Fruit fly (Drosophila melanogaster) whole organism, embryonic: ENCODE data around the gene CG14515.

ENCODE experiments used
- Blimp-1 ChIP-seq: fragments of 200-800 bp; sonication (Bioruptor generic); optimal IDR thresholded peaks from 3 replicates; lab custom pipeline; 2018; ENCODE audit warnings: missing biosample characterization, missing genetic modification characterization, mild to moderate bottlenecking, moderate library complexity, missing genetic modification reagents
- CG11504 ChIP-seq: fragments of 200-800 bp; sonication (Bioruptor generic); optimal IDR thresholded peaks from 3 replicates; lab custom pipeline; 2019; ENCODE audit warnings: missing biosample characterization, mild to moderate bottlenecking, missing genetic modification characterization, moderate library complexity
- CG11723 ChIP-seq: fragments of 200-800 bp; sonication (Bioruptor generic); optimal IDR thresholded peaks from 2 replicates; lab custom pipeline; 2017; ENCODE audit warnings: missing biosample characterization, mild to moderate bottlenecking, missing genetic modification characterization
- CG12942 ChIP-seq: fragments of 200-800 bp; sonication (Bioruptor generic); optimal IDR thresholded peaks from 3 replicates; lab custom pipeline; 2016; ENCODE audit warnings: missing biosample characterization, missing genetic modification characterization
- CG13624 ChIP-seq: fragments of 200-800 bp; sonication (Bioruptor generic); optimal IDR thresholded peaks from 2 replicates; lab custom pipeline; 2016; ENCODE audit warnings: missing biosample characterization, missing genetic modification characterization
- CG17568 ChIP-seq: fragments of 200-800 bp; sonication (Bioruptor generic); optimal IDR thresholded peaks from 2 replicates; lab custom pipeline; 2018; ENCODE audit warnings: missing biosample characterization, mild to moderate bottlenecking, missing genetic modification characterization, moderate library complexity
- CG2202 ChIP-seq: fragments of 200-800 bp; sonication (Bioruptor generic); optimal IDR thresholded peaks from 2 replicates; lab custom pipeline; 2018; ENCODE audit warnings: missing biosample characterization, mild to moderate bottlenecking, missing genetic modification characterization
- CG31224 ChIP-seq: fragments of 200-800 bp; sonication (Bioruptor generic); IDR thresholded peaks from 2 replicates; pipeline ENCODE4 v1.3.6; 2022; ENCODE audit warnings: missing biosample characterization, missing genetic modification characterization
- CG31365 ChIP-seq: fragments of 200-800 bp; sonication (Bioruptor generic); optimal IDR thresholded peaks from 2 replicates; lab custom pipeline; 2018; ENCODE audit warnings: missing biosample characterization, mild to moderate bottlenecking, missing genetic modification characterization
- CG3163 ChIP-seq: fragments of 200-800 bp; sonication (Bioruptor generic); optimal IDR thresholded peaks from 3 replicates; lab custom pipeline; 2016; ENCODE audit warnings: missing biosample characterization, missing genetic modification characterization
- CG3281 ChIP-seq: fragments of 200-800 bp; sonication (Bioruptor generic); optimal IDR thresholded peaks from 3 replicates; lab custom pipeline; 2017; ENCODE audit warnings: missing biosample characterization, mild to moderate bottlenecking, missing genetic modification characterization
- CG42726 ChIP-seq: fragments of 200-800 bp; sonication (Bioruptor generic); IDR thresholded peaks from 2 replicates; pipeline ENCODE4 v1.3.6; 2022; ENCODE audit warnings: missing biosample characterization, missing genetic modification characterization; ENCODE audit not compliant: partially characterized antibody
- CG4820 ChIP-seq: fragments of 200-800 bp; sonication (Bioruptor generic); optimal IDR thresholded peaks from 3 replicates; lab custom pipeline; 2016; ENCODE audit warnings: missing biosample characterization, missing genetic modification characterization
- CG7786 ChIP-seq: fragments of 200-800 bp; sonication (Bioruptor generic); optimal IDR thresholded peaks from 2 replicates; lab custom pipeline; 2016; ENCODE audit warnings: missing biosample characterization, missing genetic modification characterization
- CG8281 ChIP-seq: fragments of 200-800 bp; sonication (Bioruptor generic); optimal IDR thresholded peaks from 2 replicates; lab custom pipeline; 2018; ENCODE audit warnings: missing biosample characterization, mild to moderate bottlenecking, missing genetic modification characterization, moderate library complexity
- CG9437 ChIP-seq: fragments of 200-800 bp; sonication (Bioruptor generic); optimal IDR thresholded peaks from 2 replicates; lab custom pipeline; 2018; ENCODE audit warnings: missing biosample characterization, mild to moderate bottlenecking, missing genetic modification characterization
- CG9817 ChIP-seq: fragments of 200-800 bp; sonication (Bioruptor generic); optimal IDR thresholded peaks from 2 replicates; lab custom pipeline; 2018; ENCODE audit warnings: missing biosample characterization, mild to moderate bottlenecking, missing genetic modification characterization, moderate library complexity
- CoRest ChIP-seq: fragments of 200-800 bp; sonication (Bioruptor generic); optimal IDR thresholded peaks from 3 replicates; lab custom pipeline; 2018; ENCODE audit warnings: missing biosample characterization, mild to moderate bottlenecking, missing genetic modification characterization, moderate library complexity
- Deaf1 ChIP-seq: fragments of 200-800 bp; optimal IDR thresholded peaks from 3 replicates; lab custom pipeline; 2019; ENCODE audit warnings: missing biosample characterization, mild to moderate bottlenecking, missing genetic modification characterization, moderate library complexity
- H2.0 ChIP-seq: fragments of 200-800 bp; sonication (Bioruptor generic); IDR thresholded peaks from 2 replicates; pipeline ENCODE4 v1.3.6; 2022; ENCODE audit warnings: missing biosample characterization, missing genetic modification characterization
- HLH4C ChIP-seq: fragments of 200-800 bp; sonication (Bioruptor generic); IDR thresholded peaks from 3 replicates; pipeline ENCODE4 v1.3.6; 2022; ENCODE audit warnings: missing biosample characterization, missing genetic modification characterization; ENCODE audit not compliant: partially characterized antibody
- Hr3 ChIP-seq: fragments of 200-800 bp; sonication (Bioruptor generic); optimal IDR thresholded peaks from 3 replicates; lab custom pipeline; 2016; ENCODE audit warnings: missing biosample characterization, missing genetic modification characterization
- Nf-YA ChIP-seq: fragments of 200-800 bp; sonication (Bioruptor generic); IDR thresholded peaks from 2 replicates; pipeline ENCODE4 v1.3.6; 2022; ENCODE audit warnings: missing biosample characterization, missing genetic modification characterization
- Nf-YC ChIP-seq: fragments of 200-800 bp; optimal IDR thresholded peaks from 3 replicates; lab custom pipeline; 2019; ENCODE audit warnings: missing biosample characterization, mild to moderate bottlenecking, missing genetic modification characterization, moderate library complexity
- Ptx1 ChIP-seq: fragments of 200-800 bp; sonication (Bioruptor generic); IDR thresholded peaks from 2 replicates; pipeline ENCODE4 v1.3.6; 2022; ENCODE audit warnings: missing biosample characterization, missing genetic modification characterization
- Spps ChIP-seq: fragments of 200-800 bp; sonication (Bioruptor generic); optimal IDR thresholded peaks from 2 replicates; lab custom pipeline; 2018; ENCODE audit warnings: missing biosample characterization, mild to moderate bottlenecking, missing genetic modification characterization
- bigmax ChIP-seq: fragments of 200-800 bp; sonication (Bioruptor generic); optimal IDR thresholded peaks from 2 replicates; lab custom pipeline; 2018; ENCODE audit warnings: missing biosample characterization, mild to moderate bottlenecking, missing genetic modification characterization
- bsh ChIP-seq, 2 experiments: fragments of 200-800 bp; sonication (Bioruptor generic); optimal IDR thresholded peaks; 2 replicates each; lab custom pipeline; 2017 to 2018; ENCODE audit warnings: mild to moderate bottlenecking in 2 of 2, missing biosample characterization in 2 of 2, missing genetic modification characterization in 2 of 2, moderate library complexity in 1 of 2
- chinmo ChIP-seq: fragments of 200-800 bp; sonication (Bioruptor generic); IDR thresholded peaks from 4 replicates; pipeline ENCODE4 v1.3.6; 2022; ENCODE audit warnings: missing biosample characterization, missing genetic modification characterization; ENCODE audit not compliant: partially characterized antibody
- dimm ChIP-seq: fragments of 200-800 bp; sonication (Bioruptor generic); IDR thresholded peaks from 2 replicates; pipeline ENCODE4 v1.3.6; 2022; ENCODE audit warnings: missing biosample characterization, missing genetic modification characterization
- dmrt11E ChIP-seq: fragments of 200-800 bp; sonication (Bioruptor generic); optimal IDR thresholded peaks from 3 replicates; lab custom pipeline; 2018; ENCODE audit warnings: missing biosample characterization, mild to moderate bottlenecking, missing genetic modification characterization, moderate library complexity
- ems ChIP-seq: fragments of 200-800 bp; sonication (Bioruptor generic); optimal IDR thresholded peaks from 3 replicates; lab custom pipeline; 2016; ENCODE audit warnings: missing biosample characterization, missing genetic modification characterization
- ewg ChIP-seq: fragments of 200-800 bp; sonication (Bioruptor generic); optimal IDR thresholded peaks from 3 replicates; lab custom pipeline; 2017; ENCODE audit warnings: mild to moderate bottlenecking, missing biosample characterization, missing genetic modification reagents, missing genetic modification characterization
- eyg ChIP-seq: fragments of 200-800 bp; sonication (Bioruptor generic); optimal IDR thresholded peaks from 3 replicates; lab custom pipeline; 2016; ENCODE audit warnings: missing biosample characterization, missing genetic modification characterization
- gt ChIP-seq: fragments of 200-800 bp; sonication (Bioruptor generic); IDR thresholded peaks from 2 replicates; pipeline ENCODE4 v1.3.6; 2022; ENCODE audit warnings: missing biosample characterization, missing genetic modification characterization
- hth ChIP-seq: fragments of >200 bp; optimal IDR thresholded peaks from 2 replicates; lab custom pipeline; 2017; ENCODE audit warnings: inconsistent platforms
- klu ChIP-seq: fragments of 200-800 bp; sonication (Bioruptor generic); IDR thresholded peaks from 2 replicates; pipeline ENCODE4 v1.3.6; 2022; ENCODE audit warnings: missing biosample characterization, missing genetic modification characterization
- lmd ChIP-seq: fragments of 200-800 bp; sonication (Bioruptor generic); IDR thresholded peaks from 2 replicates; pipeline ENCODE4 v1.3.6; 2022; ENCODE audit warnings: missing biosample characterization, missing genetic modification characterization
- mam ChIP-seq: fragments of 200-800 bp; sonication (Bioruptor generic); optimal IDR thresholded peaks from 3 replicates; lab custom pipeline; 2016; ENCODE audit warnings: missing biosample characterization, missing genetic modification characterization
- onecut ChIP-seq: fragments of 200-800 bp; sonication (Bioruptor generic); IDR thresholded peaks from 2 replicates; pipeline ENCODE4 v1.3.6; 2022; ENCODE audit warnings: missing biosample characterization, missing genetic modification characterization
- rib ChIP-seq: fragments of 200-800 bp; sonication (Bioruptor generic); IDR thresholded peaks from 2 replicates; pipeline ENCODE4 v1.3.6; 2022; ENCODE audit warnings: missing biosample characterization, missing genetic modification characterization
- ro ChIP-seq: fragments of 200-800 bp; sonication (Bioruptor generic); IDR thresholded peaks from 2 replicates; pipeline ENCODE4 v1.3.6; 2022; ENCODE audit warnings: missing biosample characterization, missing genetic modification characterization
- sens-2 ChIP-seq: fragments of 200-800 bp; sonication (Bioruptor generic); IDR thresholded peaks from 2 replicates; pipeline ENCODE4 v1.3.6; 2022; ENCODE audit warnings: missing biosample characterization, missing genetic modification characterization
- tgo ChIP-seq: fragments of 200-800 bp; sonication (Bioruptor generic); IDR thresholded peaks from 3 replicates; pipeline ENCODE4 v1.3.6; 2022; ENCODE audit warnings: missing biosample characterization, missing genetic modification characterization
- tll ChIP-seq, 2 experiments: fragments of 200-800 bp in 1 of 2; fragments of >200 bp in 1 of 2; sonication (Bioruptor generic) in 1 of 2; optimal IDR thresholded peaks; 2 replicates each; lab custom pipeline; 2017 to 2019; ENCODE audit warnings: missing biosample characterization in 2 of 2, missing genetic modification characterization in 2 of 2, mild to moderate bottlenecking in 1 of 2, moderate library complexity in 1 of 2
- trem ChIP-seq: fragments of 200-800 bp; optimal IDR thresholded peaks from 3 replicates; lab custom pipeline; 2019; ENCODE audit warnings: missing biosample characterization, mild to moderate bottlenecking, missing genetic modification characterization, moderate library complexity
- vnd ChIP-seq: fragments of 200-800 bp; sonication (Bioruptor generic); IDR thresholded peaks from 3 replicates; pipeline ENCODE4 v1.3.6; 2022; ENCODE audit warnings: missing biosample characterization, missing genetic modification characterization; ENCODE audit not compliant: partially characterized antibody
- wdn ChIP-seq: fragments of 200-800 bp; sonication (Bioruptor generic); IDR thresholded peaks from 2 replicates; pipeline ENCODE4 v1.3.6; 2022; ENCODE audit warnings: missing biosample characterization, missing genetic modification characterization
- wek ChIP-seq: fragments of 200-800 bp; sonication (Bioruptor generic); optimal IDR thresholded peaks from 3 replicates; lab custom pipeline; 2018; ENCODE audit warnings: missing biosample characterization, mild to moderate bottlenecking, missing genetic modification characterization, moderate library complexity
- wor ChIP-seq: fragments of 200-800 bp; sonication (Bioruptor generic); IDR thresholded peaks from 2 replicates; pipeline ENCODE4 v1.3.6; 2022; ENCODE audit warnings: missing biosample characterization, missing genetic modification characterization
- zfh1 ChIP-seq: fragments of 200-800 bp; sonication (Bioruptor generic); IDR thresholded peaks from 3 replicates; pipeline ENCODE4 v1.3.6; 2022; ENCODE audit warnings: missing biosample characterization, missing genetic modification characterization

The CG14515 gene

DNA sequence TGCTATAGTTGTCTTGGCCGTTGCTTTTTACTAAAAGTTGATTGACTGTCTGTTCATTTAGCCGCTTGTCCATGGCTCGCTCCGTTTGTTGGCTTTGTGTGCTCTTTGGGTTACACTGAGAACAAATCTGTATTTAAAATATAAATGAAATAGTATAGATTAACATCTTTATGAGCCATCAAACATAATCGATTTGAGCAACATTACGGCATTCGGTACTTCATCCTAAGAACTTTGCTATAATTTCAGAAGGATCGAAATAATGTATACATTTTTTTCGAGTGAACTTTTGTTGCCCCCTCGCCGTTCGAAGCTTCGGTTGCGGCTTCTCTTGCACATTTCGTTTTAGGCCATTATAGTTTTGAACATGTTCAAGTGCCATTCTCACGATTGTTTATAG lies 10.6 kb downstream of the CG14515 start (continued):
- TF ChIP-seq rib (GFP tag; lab: Robert Waterston, UW): no peak
- TF ChIP-seq CG8281 (tag; lab: Kevin White, UChicago): peak; percentile 39
- peak; percentile 88 for TF ChIP-seq CG11504 (tag; lab: Kevin White, UChicago)
- no peak for TF ChIP-seq ro (GFP tag; lab: Robert Waterston, UW)
- no peak for TF ChIP-seq CG3163 (GFP tag; lab: Kevin White, UChicago)
- TF ChIP-seq gt (GFP tag; lab: Robert Waterston, UW): no peak
- no peak for TF ChIP-seq CG13624 (GFP tag; lab: Kevin White, UChicago)
- no peak for TF ChIP-seq eyg (GFP tag; lab: Kevin White, UChicago)
- TF ChIP-seq CG12942 (GFP tag; lab: Kevin White, UChicago): no peak
- TF ChIP-seq Nf-YC (tag; lab: Kevin White, UChicago): peak; percentile 0
- no peak for TF ChIP-seq tll (GFP tag; optimal IDR thresholded peaks at IDR 0.05; lab: Kevin White, UChicago)
- TF ChIP-seq CG2202 (tag; lab: Kevin White, UChicago): peak; percentile 59
- peak; percentile 61 for TF ChIP-seq Spps
- peak; percentile 34; the same call in 1 of the 2 replicates for TF ChIP-seq dimm
- TF ChIP-seq Nf-YA (GFP tag; lab: Robert Waterston, UW): peak; percentile 54
- peak; percentile 63 for TF ChIP-seq trem (tag; lab: Kevin White, UChicago)
- peak; percentile 69 for TF ChIP-seq H2.0 (GFP tag; lab: Robert Waterston, UW)
- no peak for TF ChIP-seq bigmax
- no peak for TF ChIP-seq chinmo
- TF ChIP-seq CG42726: no peak
- TF ChIP-seq CG17568 (GFP tag; lab: Kevin White, UChicago): peak; percentile 53
- TF ChIP-seq ems (GFP tag; lab: Kevin White, UChicago): peak; percentile 37
- no peak for TF ChIP-seq CG31365
- TF ChIP-seq CG9817 (tag; lab: Kevin White, UChicago): peak; percentile 24
- peak; percentile 49 for TF ChIP-seq CG11723 (GFP tag; lab: Kevin White, UChicago)
- TF ChIP-seq mam: peak; percentile 8
- TF ChIP-seq CG31224 (GFP tag; lab: Robert Waterston, UW): no peak
- TF ChIP-seq wek (GFP tag; lab: Kevin White, UChicago): no peak
- TF ChIP-seq wor: 0 out of 2 replicates have a peak, but pooled peaks have one; percentile 21
- peak; percentile 75 for TF ChIP-seq zfh1
- TF ChIP-seq CG3281: peak; percentile 27
- peak; percentile 47 for TF ChIP-seq CG4820
- TF ChIP-seq sens-2 (GFP tag; lab: Robert Waterston, UW): no peak
- peak; percentile 60 for TF ChIP-seq ewg
- no peak for TF ChIP-seq hth (lab: Kevin White, UChicago)
- peak; percentile 62 for TF ChIP-seq onecut (GFP tag; lab: Robert Waterston, UW)
- TF ChIP-seq lmd (GFP tag; lab: Robert Waterston, UW): peak; percentile 68
- peak; percentile 67 for TF ChIP-seq Hr3
- TF ChIP-seq CG7786 (GFP tag; lab: Kevin White, UChicago): no peak
- TF ChIP-seq bsh (GFP tag; optimal IDR thresholded peaks at IDR 0.05; lab: Kevin White, UChicago): peak; percentile 71 to 88
- TF ChIP-seq CoRest (tag; lab: Kevin White, UChicago): peak; percentile 73
- TF ChIP-seq tgo (GFP tag; lab: Robert Waterston, UW): peak; percentile 72; the same call in 2 of the 3 replicates
- TF ChIP-seq CG9437 (GFP tag; lab: Kevin White, UChicago): peak; percentile 41
- TF ChIP-seq Blimp-1 (GFP tag; lab: Kevin White, UChicago): peak; percentile 83
- no peak for TF ChIP-seq HLH4C (GFP tag; lab: Robert Waterston, UW)
- TF ChIP-seq wdn (GFP tag; lab: Robert Waterston, UW): 0 out of 2 replicates have a peak, but pooled peaks have one; percentile 22
- peak; percentile 78 for TF ChIP-seq Ptx1 (GFP tag; lab: Robert Waterston, UW)
- no peak for TF ChIP-seq Deaf1
- peak; percentile 66 for TF ChIP-seq dmrt11E (tag; lab: Kevin White, UChicago)
- TF ChIP-seq vnd (GFP tag; lab: Robert Waterston, UW): no peak
- TF ChIP-seq klu (GFP tag; lab: Robert Waterston, UW): no peak
